Worm (Caenorhabditis elegans): Measurements from ENCODE around the gene srx-26.

DNA sequence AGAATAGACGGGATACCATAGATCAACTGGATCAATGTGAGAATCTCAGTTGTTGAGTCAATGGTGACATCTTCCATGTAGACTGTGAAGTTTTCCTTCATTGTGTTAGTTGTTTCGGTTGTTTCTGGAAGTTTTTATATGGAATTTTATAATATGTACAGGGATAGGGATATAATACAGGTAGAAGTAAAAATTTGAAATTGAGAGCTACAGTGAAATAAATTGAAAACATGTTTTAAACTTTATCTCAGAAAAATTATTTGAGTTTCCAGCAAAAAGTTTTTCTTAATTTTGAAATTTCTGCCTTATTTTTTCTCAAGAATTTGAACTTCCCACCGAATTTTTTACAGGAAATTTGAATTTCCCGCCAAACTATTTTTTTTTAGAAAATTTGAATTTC lies 10.6 kb downstream of the srx-26 start, which contains the start of gene srg-62:
- no peak for TF ChIP-seq unc-130 (tag; optimal IDR thresholded peaks at IDR 0.05)
- no peak for TF ChIP-seq ceh-82 (tag; optimal IDR thresholded peaks at IDR 0.05)
- TF ChIP-seq nhr-237 (tag; optimal IDR thresholded peaks at IDR 0.05), result no peak
- TF ChIP-seq snpc-4 (tag; optimal IDR thresholded peaks at IDR 0.05), result no peak
- TF ChIP-seq nhr-85 (tag), result no peak
- TF ChIP-seq isw-1 (GFP tag; IDR thresholded peaks at IDR 0.05), result no peak
- no peak for TF ChIP-seq nhr-71 (tag; optimal IDR thresholded peaks at IDR 0.05)
- no peak for TF ChIP-seq ceh-8 (GFP tag; optimal IDR thresholded peaks at IDR 0.05)
- TF ChIP-seq lin-14 (GFP tag; optimal IDR thresholded peaks at IDR 0.05), result no peak
- TF ChIP-seq nhr-84 (tag; optimal IDR thresholded peaks at IDR 0.05), result no peak
- TF ChIP-seq grh-1 (GFP tag; IDR thresholded peaks at IDR 0.05), result no peak
